Fruit fly (Drosophila melanogaster) S2 (cell line): ENCODE data around the gene CG46397.

Experiments
- CG8478 ChIP-seq: fragments of >200 bp; optimal IDR thresholded peaks from 2 replicates; lab custom pipeline; 2018
- CTCF ChIP-seq, 2 experiments: fragments of >200 bp; optimal IDR thresholded peaks; 2 replicates each; lab custom pipeline; 2018

- TF ChIP-seq CTCF (optimal IDR thresholded peaks at IDR 0.05; lab: Kevin White, UChicago): no peak
- TF ChIP-seq CG8478: no peak
Measured at dm6 chr2L:8984614-8985318, 37.7 kb downstream of the CG46397 start, which contains the start of gene CG13101.
